Worm (Caenorhabditis elegans) whole organism, early embryonic: ENCODE measurements around the gene F46B6.6.

ENCODE experiments used
- ama-1 ChIP-seq: fragments of 150-350 bp; optimal IDR thresholded peaks from 2 replicates; lab custom pipeline; 2014
- ceh-13 ChIP-seq: fragments of 200-800 bp; sonication (Bioruptor generic); optimal IDR thresholded peaks from 2 replicates; lab custom pipeline; 2018; ENCODE audit warnings: mild to moderate bottlenecking, missing genetic modification characterization, missing compliant biosample characterization
- ets-7 ChIP-seq: sonication (generic microtip); optimal IDR thresholded peaks from 2 replicates; lab custom pipeline; 2016; ENCODE audit warnings: missing genotype, missing genetic modification characterization, missing compliant biosample characterization
- hmbx-1 ChIP-seq: sonication (generic microtip); optimal IDR thresholded peaks from 2 replicates; lab custom pipeline; 2016; ENCODE audit warnings: mild to moderate bottlenecking, missing genetic modification characterization, missing compliant biosample characterization
- hmg-4 ChIP-seq: fragments of 200-800 bp; sonication (Bioruptor generic); optimal IDR thresholded peaks from 2 replicates; lab custom pipeline; 2018; ENCODE audit warnings: mild to moderate bottlenecking, missing genetic modification characterization, missing compliant biosample characterization
- hnd-1 ChIP-seq: sonication (generic microtip); optimal IDR thresholded peaks from 2 replicates; lab custom pipeline; 2016; ENCODE audit warnings: missing genetic modification characterization, missing compliant biosample characterization
- pes-1 ChIP-seq: fragments of 200-800 bp; sonication (Bioruptor generic); IDR thresholded peaks from 2 replicates; pipeline ENCODE4 v1.3.6; 2022; ENCODE audit warnings: missing genetic modification reagents, missing genetic modification characterization, missing compliant biosample characterization
- scrt-1 ChIP-seq: fragments of 200-800 bp; sonication (Bioruptor generic); IDR thresholded peaks from 2 replicates; pipeline ENCODE4 v1.3.6; 2022; ENCODE audit warnings: missing genetic modification characterization, missing compliant biosample characterization
- sea-1 ChIP-seq: fragments of 200-800 bp; sonication (Bioruptor generic); conservative IDR thresholded peaks from 2 replicates; pipeline ENCODE4 v1.3.6; 2022; ENCODE audit warnings: missing genetic modification characterization, missing compliant biosample characterization
- tbx-11 ChIP-seq: fragments of 200-800 bp; sonication (Bioruptor generic); IDR thresholded peaks from 2 replicates; pipeline ENCODE4 v1.3.6; 2022; ENCODE audit warnings: missing genetic modification characterization, missing compliant biosample characterization
- tbx-37 ChIP-seq: fragments of 200-800 bp; sonication (Bioruptor generic); conservative IDR thresholded peaks from 2 replicates; pipeline ENCODE4 v1.3.6; 2022; ENCODE audit warnings: missing genetic modification reagents, missing genetic modification characterization, missing compliant biosample characterization

ce11 chrV:9758437-9758836, 28.2 kb downstream of the F46B6.6 start:
- no peak for TF ChIP-seq sea-1 (GFP tag; lab: Robert Waterston, UW)
- no peak for TF ChIP-seq hmg-4
- no peak for TF ChIP-seq ets-7 (tag; lab: Kevin White, UChicago)
- TF ChIP-seq ama-1, result no peak
- TF ChIP-seq hmbx-1, result no peak
- TF ChIP-seq scrt-1 (GFP tag; lab: Robert Waterston, UW), result no peak
- no peak for TF ChIP-seq tbx-37
- no peak for TF ChIP-seq ceh-13 (GFP tag; lab: Kevin White, UChicago)
- TF ChIP-seq tbx-11, result no peak
- no peak for TF ChIP-seq hnd-1 (tag; lab: Kevin White, UChicago)
- TF ChIP-seq pes-1 (GFP tag; lab: Robert Waterston, UW), result no peak
